Worm (Caenorhabditis elegans): Measurements from ENCODE around the gene F41B4.3.
A peak's percentile ranks its signal among the peaks of the same experiment; 100 is the strongest.
"Not testable (repeated sequence)": the region's sequence is repeated elsewhere in the genome, so short reads cannot be mapped to it uniquely, and the experiment has no call there.

Gene F41B4.3

ce11 chrX:6836065-6836527, at the start of gene F41B4.3:
Gene F41B4.3, minus strand, starts transcription at chrX:6836115.
- TF ChIP-seq lin-35 (GFP tag; optimal IDR thresholded peaks at IDR 0.05): peak in 1 of 2 experiments; percentile 9
- TF ChIP-seq dsc-1 (tag; optimal IDR thresholded peaks at IDR 0.05): no peak
- TF ChIP-seq C04F5.9 (tag; optimal IDR thresholded peaks at IDR 0.05): no peak
- TF ChIP-seq ama-1 (optimal IDR thresholded peaks at IDR 0.05): no peak
- TF ChIP-seq nhr-90 (tag; optimal IDR thresholded peaks at IDR 0.05; ENCODE audit: poor library complexity): peak; percentile 16
- TF ChIP-seq ztf-11 (tag; optimal IDR thresholded peaks at IDR 0.05): no peak
- peak; percentile 64 for TF ChIP-seq zip-4 (GFP tag; optimal IDR thresholded peaks at IDR 0.05)
- peak in 1 of 2 experiments; percentile 13 for TF ChIP-seq efl-1 (optimal IDR thresholded peaks at IDR 0.05)
- peak in 1 of 2 experiments; percentile 9 for TF ChIP-seq efl-1 (GFP tag; optimal IDR thresholded peaks at IDR 0.05 in 1 of 2)
- peak; percentile 21 to 41 for TF ChIP-seq lsy-2 (tag; optimal IDR thresholded peaks at IDR 0.05)
- TF ChIP-seq tlp-1 (tag; optimal IDR thresholded peaks at IDR 0.05): no peak
- TF ChIP-seq F16B12.6 (tag; optimal IDR thresholded peaks at IDR 0.05): no peak
- TF ChIP-seq nhr-20 (tag; optimal IDR thresholded peaks at IDR 0.05): peak; percentile 21
- TF ChIP-seq mdl-1 (tag; optimal IDR thresholded peaks at IDR 0.05): peak in 1 of 2 experiments; percentile 54
- peak in 1 of 3 experiments; percentile 30 for TF ChIP-seq ceh-82 (tag; optimal IDR thresholded peaks at IDR 0.05)
- no peak for TF ChIP-seq unc-98 (GFP tag; IDR thresholded peaks at IDR 0.05)
- TF ChIP-seq skn-1 (tag; optimal IDR thresholded peaks at IDR 0.05): peak; percentile 61
- peak; percentile 29 for TF ChIP-seq rnt-1 (tag; optimal IDR thresholded peaks at IDR 0.05)
- TF ChIP-seq lin-14 (GFP tag; optimal IDR thresholded peaks at IDR 0.05): peak; percentile 61
- no peak for TF ChIP-seq nhr-28 (tag; optimal IDR thresholded peaks at IDR 0.05)
- TF ChIP-seq nhr-47 (tag; optimal IDR thresholded peaks at IDR 0.05): peak; percentile 29
- peak; percentile 36 for TF ChIP-seq blmp-1 (tag; optimal IDR thresholded peaks at IDR 0.05)
- peak; percentile 34 for TF ChIP-seq snu-23 (GFP tag; optimal IDR thresholded peaks at IDR 0.05)
- no peak for TF ChIP-seq swsn-7 (tag; optimal IDR thresholded peaks at IDR 0.05)
- peak in 1 of 3 experiments; percentile 10 for TF ChIP-seq dpl-1 (GFP tag; optimal IDR thresholded peaks at IDR 0.05)
- peak; percentile 48 for TF ChIP-seq nhr-71 (tag; optimal IDR thresholded peaks at IDR 0.05)
- TF ChIP-seq grh-1 (GFP tag; IDR thresholded peaks at IDR 0.05): no peak
- no peak for TF ChIP-seq lin-13 (GFP tag; optimal IDR thresholded peaks at IDR 0.05)
- peak; percentile 72 for TF ChIP-seq mep-1 (tag; optimal IDR thresholded peaks at IDR 0.05)
- peak; percentile 99 for TF ChIP-seq xbp-1 (tag; optimal IDR thresholded peaks at IDR 0.05)

ce11 chrX:6885227-6885853, 49.4 kb upstream of the F41B4.3 start, which contains the start of gene F41C6.7:
Gene F41C6.7, minus strand, starts transcription at chrX:6885277.
- TF ChIP-seq elt-2 (tag; optimal IDR thresholded peaks at IDR 0.05) (peak; percentile 71), lin-35 (GFP tag; optimal IDR thresholded peaks at IDR 0.05) (peak in 1 of 2 experiments; percentile 3), nhr-11 (tag; optimal IDR thresholded peaks at IDR 0.05) (no peak)

- TF ChIP-seq lin-13 (GFP tag; optimal IDR thresholded peaks at IDR 0.05): no peak
- TF ChIP-seq blmp-1 (tag; optimal IDR thresholded peaks at IDR 0.05): no peak
- TF ChIP-seq nhr-85 (tag): no peak
- no peak for TF ChIP-seq irx-1 (tag; optimal IDR thresholded peaks at IDR 0.05)
- no peak for TF ChIP-seq efl-3 (GFP tag; optimal IDR thresholded peaks at IDR 0.05)
Observed at ce11 chrX:6884439-6884838, 48.5 kb upstream of the F41B4.3 start.

- TF ChIP-seq pag-3 (tag; optimal IDR thresholded peaks at IDR 0.05; ENCODE audit: borderline replicate concordance, insufficient read depth); pqm-1 (tag; optimal IDR thresholded peaks at IDR 0.05); aly-2 (tag; optimal IDR thresholded peaks at IDR 0.05): not testable (repeated sequence)
Observed at ce11 chrX:6881795-6882194, 45.9 kb upstream of the F41B4.3 start, which contains the start of gene F41C6.6. Gene F41C6.6, minus strand, starts transcription at chrX:6881895.

All from whole organism, L1 larva.